Fruit fly (Drosophila melanogaster) whole organism, embryonic: ENCODE results near the gene Trpgamma.
A peak's percentile ranks its signal among the peaks of the same experiment; 100 is the strongest.

Source experiments
- Blimp-1 ChIP-seq: fragments of 200-800 bp; sonication (Bioruptor generic); optimal IDR thresholded peaks from 3 replicates; lab custom pipeline; 2018; ENCODE audit warnings: missing biosample characterization, missing genetic modification characterization, mild to moderate bottlenecking, moderate library complexity, missing genetic modification reagents
- CG10267 ChIP-seq: fragments of 200-800 bp; sonication (Bioruptor generic); optimal IDR thresholded peaks from 2 replicates; lab custom pipeline; 2018; ENCODE audit warnings: missing biosample characterization, mild to moderate bottlenecking, missing genetic modification characterization, moderate library complexity
- CG11504 ChIP-seq: fragments of 200-800 bp; sonication (Bioruptor generic); optimal IDR thresholded peaks from 3 replicates; lab custom pipeline; 2019; ENCODE audit warnings: missing biosample characterization, mild to moderate bottlenecking, missing genetic modification characterization, moderate library complexity
- CG13424 ChIP-seq: fragments of 200-800 bp; sonication (Bioruptor generic); optimal IDR thresholded peaks from 2 replicates; lab custom pipeline; 2019; ENCODE audit warnings: missing biosample characterization, mild to moderate bottlenecking, missing genetic modification characterization, moderate library complexity
- CG14014 ChIP-seq: fragments of 200-800 bp; sonication (Bioruptor generic); IDR thresholded peaks from 2 replicates; pipeline ENCODE4 v1.3.6; 2022; ENCODE audit warnings: missing biosample characterization, missing genetic modification characterization
- CG14050 ChIP-seq: fragments of 200-800 bp; sonication (Bioruptor generic); IDR thresholded peaks from 3 replicates; pipeline ENCODE4 v1.3.6; 2022; ENCODE audit warnings: missing biosample characterization, missing genetic modification characterization
- CG15269 ChIP-seq: fragments of 200-800 bp; sonication (Bioruptor generic); optimal IDR thresholded peaks from 2 replicates; lab custom pipeline; 2018; ENCODE audit warnings: missing biosample characterization, mild to moderate bottlenecking, missing genetic modification characterization, moderate library complexity
- CG1529 ChIP-seq: fragments of 200-800 bp; sonication (Bioruptor generic); optimal IDR thresholded peaks from 3 replicates; lab custom pipeline; 2018; ENCODE audit warnings: missing biosample characterization, missing genetic modification characterization
- CG17328 ChIP-seq: fragments of 200-800 bp; sonication (Bioruptor generic); IDR thresholded peaks from 2 replicates; pipeline ENCODE4 v1.3.6; 2022; ENCODE audit warnings: missing biosample characterization, missing genetic modification characterization
- CG1792 ChIP-seq: fragments of 200-800 bp; sonication (Bioruptor generic); optimal IDR thresholded peaks from 2 replicates; lab custom pipeline; 2016; ENCODE audit warnings: missing biosample characterization, missing genetic modification characterization
- CG18599 ChIP-seq: fragments of 200-800 bp; sonication (Bioruptor generic); optimal IDR thresholded peaks from 3 replicates; lab custom pipeline; 2017; ENCODE audit warnings: missing biosample characterization, missing genetic modification characterization, mild to moderate bottlenecking, moderate library complexity, missing genetic modification reagents
- CG2199 ChIP-seq: fragments of 200-800 bp; sonication (Bioruptor generic); IDR thresholded peaks from 3 replicates; pipeline ENCODE4 v1.3.6; 2022; ENCODE audit warnings: missing biosample characterization, missing genetic modification characterization
- CG2678 ChIP-seq: fragments of 200-800 bp; sonication (Bioruptor generic); optimal IDR thresholded peaks from 3 replicates; lab custom pipeline; 2019; ENCODE audit warnings: missing biosample characterization, mild to moderate bottlenecking, missing genetic modification characterization, moderate library complexity
- CG2889 ChIP-seq: fragments of 200-800 bp; sonication (Bioruptor generic); IDR thresholded peaks from 3 replicates; pipeline ENCODE4 v1.3.6; 2022; ENCODE audit warnings: missing biosample characterization, missing genetic modification characterization
- CG30403 ChIP-seq: fragments of 200-800 bp; sonication (Bioruptor generic); optimal IDR thresholded peaks from 3 replicates; lab custom pipeline; 2016; ENCODE audit warnings: missing biosample characterization, missing genetic modification characterization
- CG33557 ChIP-seq: fragments of 200-800 bp; sonication (Bioruptor generic); optimal IDR thresholded peaks from 2 replicates; lab custom pipeline; 2019; ENCODE audit warnings: missing biosample characterization, mild to moderate bottlenecking, missing genetic modification characterization, moderate library complexity
- CG3847 ChIP-seq: fragments of 200-800 bp; sonication (Bioruptor generic); IDR thresholded peaks from 2 replicates; pipeline ENCODE4 v1.3.6; 2022; ENCODE audit warnings: missing biosample characterization, missing genetic modification characterization
- CG4404 ChIP-seq: fragments of 200-800 bp; sonication (Bioruptor generic); IDR thresholded peaks from 2 replicates; pipeline ENCODE4 v1.3.6; 2022; ENCODE audit warnings: missing biosample characterization, missing genetic modification characterization
- CG7271 ChIP-seq: fragments of 200-800 bp; sonication (Bioruptor generic); optimal IDR thresholded peaks from 2 replicates; lab custom pipeline; 2018; ENCODE audit warnings: missing biosample characterization, mild to moderate bottlenecking, missing genetic modification characterization, moderate library complexity
- CG8944 ChIP-seq: fragments of 200-800 bp; sonication (Bioruptor generic); optimal IDR thresholded peaks from 3 replicates; lab custom pipeline; 2016; ENCODE audit warnings: missing biosample characterization, missing genetic modification characterization
- Deaf1 ChIP-seq: fragments of 200-800 bp; optimal IDR thresholded peaks from 3 replicates; lab custom pipeline; 2019; ENCODE audit warnings: missing biosample characterization, mild to moderate bottlenecking, missing genetic modification characterization, moderate library complexity
- Dek ChIP-seq: fragments of 200-800 bp; sonication (Bioruptor generic); optimal IDR thresholded peaks from 3 replicates; lab custom pipeline; 2019; ENCODE audit warnings: missing biosample characterization, mild to moderate bottlenecking, missing genetic modification characterization, moderate library complexity
- Dip2 ChIP-seq: fragments of 200-800 bp; sonication (Bioruptor generic); IDR thresholded peaks from 2 replicates; pipeline ENCODE4 v1.3.6; 2022; ENCODE audit warnings: missing biosample characterization, missing genetic modification characterization
- Doc3 ChIP-seq: fragments of 200-800 bp; sonication (Bioruptor generic); IDR thresholded peaks from 3 replicates; pipeline ENCODE4 v1.3.6; 2022; ENCODE audit warnings: missing biosample characterization, missing genetic modification characterization; ENCODE audit not compliant: partially characterized antibody
- E2f1 ChIP-seq: fragments of 200-800 bp; sonication (Bioruptor generic); IDR thresholded peaks from 2 replicates; pipeline ENCODE4 v1.3.6; 2022; ENCODE audit warnings: missing biosample characterization, missing genetic modification characterization
- Ets65A ChIP-seq: fragments of 200-800 bp; sonication (Bioruptor generic); peaks from one replicate; lab custom pipeline; 2016; ENCODE audit warnings: missing biosample characterization, missing genetic modification characterization
- Gug ChIP-seq: fragments of 200-800 bp; sonication (Bioruptor generic); IDR thresholded peaks from 4 replicates; pipeline ENCODE4 v1.3.6; 2022; ENCODE audit warnings: missing biosample characterization, missing genetic modification characterization
- HLH54F ChIP-seq: fragments of 200-800 bp; sonication (Bioruptor generic); optimal IDR thresholded peaks from 3 replicates; lab custom pipeline; 2016; ENCODE audit warnings: missing biosample characterization, missing genetic modification characterization
- HmgD ChIP-seq: fragments of 200-800 bp; sonication (Bioruptor generic); optimal IDR thresholded peaks from 3 replicates; lab custom pipeline; 2016; ENCODE audit warnings: missing biosample characterization, missing genetic modification characterization
- Hsf ChIP-seq: fragments of 200-800 bp; sonication (Bioruptor generic); optimal IDR thresholded peaks from 3 replicates; lab custom pipeline; 2016; ENCODE audit warnings: missing biosample characterization, missing genetic modification characterization
- Med ChIP-seq: fragments of 200-800 bp; sonication (Bioruptor generic); peaks from one replicate; lab custom pipeline; 2016; ENCODE audit warnings: missing biosample characterization, missing genetic modification characterization, mild to moderate bottlenecking, inconsistent platforms, moderate library complexity
- NC2α ChIP-seq: fragments of 200-800 bp; sonication (Bioruptor generic); optimal IDR thresholded peaks from 2 replicates; lab custom pipeline; 2016; ENCODE audit warnings: missing biosample characterization, missing genetic modification characterization
- Optix ChIP-seq: fragments of 200-800 bp; sonication (Bioruptor generic); IDR thresholded peaks from 3 replicates; pipeline ENCODE4 v1.3.6; 2022; ENCODE audit warnings: missing biosample characterization, missing genetic modification characterization
- Sox102F ChIP-seq: fragments of 200-800 bp; sonication (Bioruptor generic); optimal IDR thresholded peaks from 2 replicates; lab custom pipeline; 2018; ENCODE audit warnings: missing biosample characterization, mild to moderate bottlenecking, missing genetic modification characterization, moderate library complexity
- Sry-δ ChIP-seq: fragments of 200-800 bp; sonication (Bioruptor generic); optimal IDR thresholded peaks from 2 replicates; lab custom pipeline; 2016; ENCODE audit warnings: missing biosample characterization, missing genetic modification characterization
- al ChIP-seq: fragments of 200-800 bp; sonication (Bioruptor generic); IDR thresholded peaks from 2 replicates; pipeline ENCODE4 v1.3.6; 2022; ENCODE audit warnings: missing biosample characterization, missing genetic modification characterization
- az2 ChIP-seq: fragments of 200-800 bp; sonication (Bioruptor generic); optimal IDR thresholded peaks from 3 replicates; lab custom pipeline; 2016; ENCODE audit warnings: missing biosample characterization, missing genetic modification characterization
- chinmo ChIP-seq: fragments of 200-800 bp; sonication (Bioruptor generic); IDR thresholded peaks from 4 replicates; pipeline ENCODE4 v1.3.6; 2022; ENCODE audit warnings: missing biosample characterization, missing genetic modification characterization; ENCODE audit not compliant: partially characterized antibody
- crol ChIP-seq: fragments of 200-800 bp; sonication (Bioruptor generic); IDR thresholded peaks from 2 replicates; pipeline ENCODE4 v1.3.6; 2022; ENCODE audit warnings: missing biosample characterization, missing genetic modification characterization
- dmrt99B ChIP-seq: fragments of 200-800 bp; sonication (Bioruptor generic); optimal IDR thresholded peaks from 2 replicates; lab custom pipeline; 2018; ENCODE audit warnings: missing biosample characterization, mild to moderate bottlenecking, missing genetic modification characterization, moderate library complexity
- exex ChIP-seq: fragments of 200-800 bp; sonication (Bioruptor generic); optimal IDR thresholded peaks from 4 replicates; lab custom pipeline; 2018; ENCODE audit warnings: missing biosample characterization, mild to moderate bottlenecking, missing genetic modification characterization, moderate library complexity
- gcm ChIP-seq: fragments of 200-800 bp; sonication (Bioruptor generic); optimal IDR thresholded peaks from 2 replicates; lab custom pipeline; 2019; ENCODE audit warnings: missing biosample characterization, mild to moderate bottlenecking, missing genetic modification characterization, moderate library complexity
- gem ChIP-seq: fragments of 200-800 bp; sonication (Bioruptor generic); optimal IDR thresholded peaks from 2 replicates; lab custom pipeline; 2019; ENCODE audit warnings: missing biosample characterization, mild to moderate bottlenecking, missing genetic modification characterization, moderate library complexity
- odd ChIP-seq: fragments of 200-800 bp; sonication (Bioruptor generic); optimal IDR thresholded peaks from 2 replicates; lab custom pipeline; 2017; ENCODE audit warnings: missing biosample characterization, mild to moderate bottlenecking, missing genetic modification characterization
- prd ChIP-seq, 3 experiments: fragments of >200 bp in 2 of 3; fragments of 200-800 bp in 1 of 3; sonication (Bioruptor generic) in 1 of 3; optimal IDR thresholded peaks in 2 of 3; IDR thresholded peaks in 1 of 3; 2 replicates in 2 of 3; 3 replicates in 1 of 3; pipeline versions ENCODE4 v1.3.6 to Lab custom; 2017 to 2022; ENCODE audit warnings: missing biosample characterization in 1 of 3, missing genetic modification characterization in 1 of 3
- schlank ChIP-seq: fragments of 200-800 bp; sonication (Bioruptor generic); optimal IDR thresholded peaks from 2 replicates; lab custom pipeline; 2018; ENCODE audit warnings: missing biosample characterization, mild to moderate bottlenecking, missing genetic modification characterization
- sim ChIP-seq: fragments of 200-800 bp; sonication (Bioruptor generic); IDR thresholded peaks from 2 replicates; pipeline ENCODE4 v1.3.6; 2022; ENCODE audit warnings: missing biosample characterization, missing genetic modification characterization
- sna ChIP-seq: fragments of 200-800 bp; sonication (Bioruptor generic); IDR thresholded peaks from 2 replicates; pipeline ENCODE4 v1.3.6; 2022; ENCODE audit warnings: missing biosample characterization, missing genetic modification characterization; ENCODE audit not compliant: partially characterized antibody
- z ChIP-seq: fragments of 200-800 bp; sonication (Bioruptor generic); IDR thresholded peaks from 3 replicates; pipeline ENCODE4 v1.3.6; 2022; ENCODE audit warnings: missing biosample characterization, missing genetic modification characterization

Trpgamma gene

DNA sequence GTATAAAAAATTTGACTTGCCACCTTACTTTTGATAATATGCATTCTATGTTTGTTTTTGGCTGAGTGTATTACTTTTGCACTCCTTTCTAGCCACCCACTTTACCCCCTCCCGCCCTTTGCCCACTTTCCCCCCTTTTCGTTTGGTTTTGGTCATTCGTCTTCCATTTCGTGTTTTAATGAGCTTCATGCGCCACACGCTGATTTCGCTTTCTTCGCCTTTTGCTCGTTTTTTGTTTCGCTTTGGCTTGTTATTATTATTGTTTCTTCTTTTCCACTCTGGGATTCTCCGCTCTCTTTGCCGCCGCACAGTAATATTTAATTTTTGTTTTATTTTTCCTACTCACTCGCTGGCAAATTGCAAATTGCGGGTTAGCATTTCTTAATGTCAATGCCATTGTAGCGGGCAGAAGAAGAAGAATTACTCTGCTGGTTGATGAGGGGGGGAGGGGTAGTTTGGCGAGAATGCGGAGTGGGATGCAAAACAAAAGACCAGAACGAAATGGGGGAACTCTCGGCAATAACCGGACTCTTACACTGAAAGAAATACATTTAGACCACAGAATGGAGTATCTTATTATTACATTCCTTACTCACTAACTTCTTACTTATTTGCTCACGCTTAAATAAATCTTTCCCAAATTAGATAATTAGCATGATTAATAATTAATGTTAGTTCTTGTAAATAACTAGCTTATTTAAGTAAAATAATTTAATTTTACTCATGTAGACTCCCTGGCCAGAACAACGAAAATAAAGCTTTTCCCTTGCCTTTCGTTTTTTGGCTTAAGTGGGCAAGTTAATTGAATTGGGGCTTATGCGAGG lies 30.8 kb downstream of the Trpgamma start:
- TF ChIP-seq sna (no peak), Med (peak; percentile 23), Ets65A (peak; percentile 59), CG2678 (tag; lab: Kevin White, UChicago) (peak; percentile 43), Optix (GFP tag; lab: Robert Waterston, UW) (no peak), CG10267 (tag; lab: Kevin White, UChicago) (no peak), Hsf (GFP tag; lab: Kevin White, UChicago) (no peak), z (GFP tag; lab: Robert Waterston, UW) (no peak), sim (GFP tag; lab: Robert Waterston, UW) (no peak), gem (tag; lab: Kevin White, UChicago) (peak; percentile 49), Doc3 (GFP tag; lab: Robert Waterston, UW) (no peak), CG14014 (GFP tag; lab: Robert Waterston, UW) (0 out of 2 replicates have a peak, but pooled peaks have one; percentile 12), chinmo (GFP tag; lab: Robert Waterston, UW) (0 out of 4 replicates have a peak, but pooled peaks have one; percentile 11), CG18599 (GFP tag; lab: Kevin White, UChicago) (peak; percentile 29), Blimp-1 (GFP tag; lab: Kevin White, UChicago) (peak; percentile 46), dmrt99B (tag; lab: Kevin White, UChicago) (no peak), CG4404 (no peak), exex (tag; lab: Kevin White, UChicago) (no peak), CG11504 (tag; lab: Kevin White, UChicago) (peak; percentile 43), Sry-δ (GFP tag; lab: Kevin White, UChicago) (no peak), CG2889 (GFP tag; lab: Robert Waterston, UW) (no peak), CG7271 (tag; lab: Kevin White, UChicago) (no peak), Deaf1 (tag; lab: Kevin White, UChicago) (peak; percentile 3), CG17328 (GFP tag; lab: Robert Waterston, UW) (no peak), CG13424 (tag; lab: Kevin White, UChicago) (peak; percentile 10), CG3847 (0 out of 2 replicates have a peak, but pooled peaks have one; percentile 10), Gug (GFP tag; lab: Robert Waterston, UW) (no peak), HLH54F (GFP tag; lab: Kevin White, UChicago) (no peak), E2f1 (GFP tag; lab: Robert Waterston, UW) (0 out of 2 replicates have a peak, but pooled peaks have one; percentile 20), HmgD (GFP tag; lab: Kevin White, UChicago) (no peak), Sox102F (GFP tag; lab: Kevin White, UChicago) (peak; percentile 44), crol (GFP tag; lab: Robert Waterston, UW) (peak; percentile 56)
- TF ChIP-seq, all 482 proteins: peak for 15

DNA sequence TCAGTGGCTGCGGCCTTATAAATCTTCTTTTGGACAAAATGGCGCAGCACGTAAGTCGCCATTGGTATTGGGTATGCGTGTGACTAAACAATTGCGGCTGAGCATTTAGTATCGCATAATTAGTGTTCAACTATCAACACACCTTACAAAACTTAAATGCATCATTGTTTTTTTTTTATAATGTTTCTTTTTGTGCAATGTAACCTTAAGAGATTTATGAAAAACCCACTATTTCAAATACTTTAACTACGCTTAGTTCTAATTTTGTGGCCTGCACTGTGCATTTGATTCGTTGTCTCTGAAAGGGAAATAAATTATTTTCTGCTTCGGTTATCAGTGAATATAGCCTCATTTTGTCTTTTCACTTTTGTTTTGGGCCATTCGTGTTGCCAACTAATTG lies 32.5 kb downstream of the Trpgamma start:
- peak; percentile 68 for TF ChIP-seq az2 (GFP tag; lab: Kevin White, UChicago)
- TF ChIP-seq gcm (GFP tag; lab: Kevin White, UChicago): peak; percentile 17
- TF ChIP-seq CG15269 (tag; lab: Kevin White, UChicago): peak; percentile 77
- peak; percentile 22 for TF ChIP-seq CG1529 (GFP tag; lab: Kevin White, UChicago)
- TF ChIP-seq CG8944 (GFP tag; lab: Kevin White, UChicago): peak; percentile 45
- peak; percentile 1 for TF ChIP-seq CG33557 (GFP tag; lab: Kevin White, UChicago)
- TF ChIP-seq schlank: no peak
- no peak for TF ChIP-seq CG1792 (GFP tag; lab: Kevin White, UChicago)
- TF ChIP-seq Dek (tag; lab: Kevin White, UChicago): peak; percentile 40
- peak; percentile 30; the same call in 1 of the 2 replicates for TF ChIP-seq al (GFP tag; lab: Robert Waterston, UW)
- peak; percentile 64 for TF ChIP-seq CG30403 (GFP tag; lab: Kevin White, UChicago)
- TF ChIP-seq CG14050 (GFP tag; lab: Robert Waterston, UW): peak; percentile 31; the same call in 1 of the 3 replicates
- peak; percentile 47; the same call in 1 of the 3 replicates for TF ChIP-seq CG2199 (GFP tag; lab: Robert Waterston, UW)
- TF ChIP-seq Dip2: no peak
- TF ChIP-seq NC2α (GFP tag; lab: Kevin White, UChicago): no peak
- TF ChIP-seq odd: peak; percentile 54
- TF ChIP-seq prd (optimal IDR thresholded peaks at IDR 0.05; lab: Kevin White, UChicago): no peak
- peak; percentile 81 for TF ChIP-seq prd (GFP tag; IDR thresholded peaks at IDR 0.05; lab: Robert Waterston, UW)
